Worm (Caenorhabditis elegans) whole organism, L4 larva: ENCODE results near the gene ugt-49.
A peak's percentile ranks its signal among the peaks of the same experiment; 100 is the strongest.

Experiments used
- F26F4.8 ChIP-seq: fragments of 200-800 bp; sonication (Bioruptor generic); conservative IDR thresholded peaks from 2 replicates; pipeline ENCODE4 v1.3.6; 2022; ENCODE audit warnings: missing genetic modification characterization, missing compliant biosample characterization
- ZK546.5 ChIP-seq, 2 experiments: sonication (generic microtip); optimal IDR thresholded peaks; 2 replicates each; lab custom pipeline; 2017; ENCODE audit warnings: missing biosample characterization in 2 of 2, missing genetic modification characterization in 2 of 2
- arid-1 ChIP-seq: fragments of 200-800 bp; sonication (Bioruptor generic); conservative IDR thresholded peaks from 2 replicates; pipeline ENCODE4 v1.3.6; 2022; ENCODE audit warnings: missing genetic modification reagents, missing genetic modification characterization, missing compliant biosample characterization
- attf-4 ChIP-seq: sonication (generic microtip); optimal IDR thresholded peaks from 3 replicates; lab custom pipeline; 2017; ENCODE audit warnings: missing biosample characterization, missing genetic modification characterization
- ceh-28 ChIP-seq: fragments of 150-350 bp; optimal IDR thresholded peaks from 2 replicates; lab custom pipeline; 2014; ENCODE audit warnings: missing biosample characterization, missing genetic modification reagents, missing genetic modification characterization
- ceh-32 ChIP-seq: sonication (generic microtip); optimal IDR thresholded peaks from 2 replicates; lab custom pipeline; 2016; ENCODE audit warnings: mild to moderate bottlenecking, missing genetic modification characterization, missing compliant biosample characterization; ENCODE audit not compliant: poor library complexity
- ceh-44 ChIP-seq: fragments of 200-800 bp; sonication (Bioruptor generic); IDR thresholded peaks from 2 replicates; pipeline ENCODE4 v1.3.6; 2022; ENCODE audit warnings: missing genetic modification reagents, missing genetic modification characterization, missing compliant biosample characterization
- ctbp-1 ChIP-seq: fragments of 200-800 bp; sonication (Bioruptor generic); IDR thresholded peaks from 2 replicates; pipeline ENCODE4 v1.3.6; 2022; ENCODE audit warnings: missing genetic modification reagents, missing genetic modification characterization, missing compliant biosample characterization
- daf-16 ChIP-seq, 3 experiments: sonication (generic microtip); optimal IDR thresholded peaks; 2 replicates each; lab custom pipeline; 2016 to 2017; ENCODE audit warnings: missing genetic modification characterization in 3 of 3, missing genetic modification reagents in 3 of 3, mild to moderate bottlenecking in 2 of 3, missing compliant biosample characterization in 2 of 3, missing biosample characterization in 1 of 3, moderate library complexity in 1 of 3
- daf-19 ChIP-seq: fragments of 200-800 bp; sonication (Bioruptor generic); conservative IDR thresholded peaks from 2 replicates; pipeline ENCODE4 v1.3.6; 2022; ENCODE audit warnings: missing genetic modification characterization, missing compliant biosample characterization
- dmd-6 ChIP-seq: fragments of 200-800 bp; sonication (Bioruptor generic); IDR thresholded peaks from 2 replicates; pipeline ENCODE4 v1.3.6; 2022; ENCODE audit warnings: missing genetic modification reagents, missing genetic modification characterization, missing compliant biosample characterization
- dve-1 ChIP-seq: sonication (generic microtip); optimal IDR thresholded peaks from 2 replicates; lab custom pipeline; 2017; ENCODE audit warnings: antibody characterized with exemption, mild to moderate bottlenecking, missing genetic modification characterization, missing compliant biosample characterization; ENCODE audit not compliant: insufficient read depth
- egl-27 ChIP-seq: sonication (generic microtip); optimal IDR thresholded peaks from 3 replicates; lab custom pipeline; 2017; ENCODE audit warnings: missing biosample characterization, missing genetic modification reagents, missing genetic modification characterization
- egl-43 ChIP-seq: fragments of 200-800 bp; sonication (Bioruptor generic); IDR thresholded peaks from 2 replicates; pipeline ENCODE4 v1.3.6; 2022; ENCODE audit warnings: missing genetic modification reagents, missing genetic modification characterization, missing compliant biosample characterization
- lin-38 ChIP-seq: fragments of 200-800 bp; sonication (Bioruptor generic); IDR thresholded peaks from 2 replicates; pipeline ENCODE4 v1.3.6; 2022; ENCODE audit warnings: missing genetic modification reagents, missing genetic modification characterization, missing compliant biosample characterization
- lin-39 ChIP-seq: fragments of 150-350 bp; optimal IDR thresholded peaks from 2 replicates; lab custom pipeline; 2014; ENCODE audit warnings: missing biosample characterization, missing genetic modification reagents, missing genetic modification characterization
- madf-9 ChIP-seq: fragments of 200-800 bp; sonication (Bioruptor generic); conservative IDR thresholded peaks from 2 replicates; pipeline ENCODE4 v1.3.6; 2022; ENCODE audit warnings: missing genetic modification reagents, missing genetic modification characterization, missing compliant biosample characterization
- mdt-29 ChIP-seq: fragments of 200-800 bp; sonication (Bioruptor generic); IDR thresholded peaks from 2 replicates; pipeline ENCODE4 v1.3.6; 2022; ENCODE audit warnings: missing genetic modification reagents, missing genetic modification characterization, missing compliant biosample characterization
- mes-2 ChIP-seq: sonication (generic microtip); optimal IDR thresholded peaks from 2 replicates; lab custom pipeline; 2016; ENCODE audit warnings: missing genotype, mild to moderate bottlenecking, missing genetic modification characterization, missing compliant biosample characterization; ENCODE audit not compliant: poor library complexity, severe bottlenecking
- mxl-3 ChIP-seq: fragments of 200-800 bp; sonication (Bioruptor generic); optimal IDR thresholded peaks from 2 replicates; lab custom pipeline; 2018; ENCODE audit warnings: mild to moderate bottlenecking, missing genetic modification characterization, missing compliant biosample characterization
- nhr-111 ChIP-seq: fragments of 200-800 bp; sonication (Bioruptor generic); optimal IDR thresholded peaks from 2 replicates; lab custom pipeline; 2018; ENCODE audit warnings: mild to moderate bottlenecking, missing genetic modification characterization, missing compliant biosample characterization
- nhr-237 ChIP-seq: sonication (generic microtip); optimal IDR thresholded peaks from 2 replicates; lab custom pipeline; 2017; ENCODE audit warnings: missing biosample characterization, missing genetic modification characterization
- nhr-28 ChIP-seq: fragments of 150-350 bp; optimal IDR thresholded peaks from 2 replicates; lab custom pipeline; 2014; ENCODE audit warnings: missing biosample characterization, missing genetic modification characterization
- nhr-48 ChIP-seq: sonication (generic microtip); optimal IDR thresholded peaks from 2 replicates; lab custom pipeline; 2016; ENCODE audit warnings: mild to moderate bottlenecking, missing genetic modification characterization, missing compliant biosample characterization
- nhr-6 ChIP-seq: fragments of 150-350 bp; optimal IDR thresholded peaks from 2 replicates; lab custom pipeline; 2014; ENCODE audit warnings: missing biosample characterization, missing genetic modification characterization
- nhr-77 ChIP-seq: fragments of 150-350 bp; optimal IDR thresholded peaks from 2 replicates; lab custom pipeline; 2014; ENCODE audit warnings: missing biosample characterization, missing genetic modification characterization
- pqm-1 ChIP-seq: sonication (generic microtip); optimal IDR thresholded peaks from 2 replicates; lab custom pipeline; 2017; ENCODE audit warnings: missing biosample characterization, missing genetic modification characterization
- spr-1 ChIP-seq: sonication (generic microtip); optimal IDR thresholded peaks from 2 replicates; lab custom pipeline; 2016; ENCODE audit warnings: mild to moderate bottlenecking, missing genetic modification characterization, missing compliant biosample characterization
- spr-3 ChIP-seq: fragments of 200-800 bp; sonication (Bioruptor generic); optimal IDR thresholded peaks from 2 replicates; lab custom pipeline; 2018; ENCODE audit warnings: mild to moderate bottlenecking, missing genetic modification characterization, missing compliant biosample characterization
- unc-39 ChIP-seq: sonication (generic microtip); optimal IDR thresholded peaks from 2 replicates; lab custom pipeline; 2017; ENCODE audit warnings: missing biosample characterization, missing genetic modification characterization
- unc-62 ChIP-seq, 3 experiments: fragments of 150-350 bp in 1 of 3; sonication (generic microtip); optimal IDR thresholded peaks in 2 of 3; peaks in 1 of 3; 1 replicate in 1 of 3; 2 replicates in 2 of 3; lab custom pipeline; 2014 to 2017; ENCODE audit warnings: missing biosample characterization in 3 of 3, missing genetic modification characterization in 3 of 3, missing genetic modification reagents in 3 of 3, missing genotype in 1 of 3
- vab-7 ChIP-seq: fragments of 200-800 bp; sonication (Bioruptor generic); IDR thresholded peaks from 2 replicates; pipeline ENCODE4 v1.3.6; 2022; ENCODE audit warnings: missing genetic modification reagents, missing genetic modification characterization, missing compliant biosample characterization
- zfp-2 ChIP-seq: sonication (generic microtip); optimal IDR thresholded peaks from 2 replicates; lab custom pipeline; 2016; ENCODE audit warnings: mild to moderate bottlenecking, missing genetic modification characterization, missing compliant biosample characterization
- zip-2 ChIP-seq: fragments of 150-350 bp; optimal IDR thresholded peaks from 2 replicates; lab custom pipeline; 2014; ENCODE audit warnings: missing biosample characterization, missing genetic modification characterization
- ztf-7 ChIP-seq: fragments of 150-350 bp; optimal IDR thresholded peaks from 2 replicates; lab custom pipeline; 2014; ENCODE audit warnings: missing biosample characterization, missing genetic modification characterization

Gene ugt-49

ce11 chrV:10382142-10382541 lies 10.0 kb downstream of the ugt-49 start, which contains the start of gene pqn-2:
pqn-2 (plus strand) TSS chrV:10382442.
- TF ChIP-seq ceh-32, result no peak
- no peak for TF ChIP-seq F26F4.8 (GFP tag; lab: Robert Waterston, UW)
- no peak for TF ChIP-seq daf-16 (GFP tag; optimal IDR thresholded peaks at IDR 0.05; lab: Kevin White, UChicago)
- no peak for TF ChIP-seq daf-16 (tag; optimal IDR thresholded peaks at IDR 0.05; lab: Kevin White, UChicago)
- no peak for TF ChIP-seq daf-19
- no peak for TF ChIP-seq nhr-111
- no peak for TF ChIP-seq spr-1 (tag; lab: Kevin White, UChicago)
- TF ChIP-seq nhr-237 (tag; lab: Kevin White, UChicago), result no peak
- TF ChIP-seq dve-1 (tag; lab: Kevin White, UChicago), result no peak
- TF ChIP-seq mdt-29 (GFP tag; lab: Robert Waterston, UW), result no peak
- no peak for TF ChIP-seq nhr-77 (tag; lab: Kevin White, UChicago)
- no peak for TF ChIP-seq arid-1 (GFP tag; lab: Robert Waterston, UW)
- no peak for TF ChIP-seq mxl-3
- no peak for TF ChIP-seq ctbp-1
- TF ChIP-seq dmd-6 (GFP tag; lab: Robert Waterston, UW), result no peak
- no peak for TF ChIP-seq mes-2 (tag; lab: Kevin White, UChicago)
- TF ChIP-seq ztf-7 (tag; lab: Kevin White, UChicago), result no peak
- no peak for TF ChIP-seq zfp-2 (tag; lab: Kevin White, UChicago)
- TF ChIP-seq lin-39 (tag; lab: Kevin White, UChicago), result no peak
- TF ChIP-seq spr-3 (GFP tag; lab: Kevin White, UChicago), result no peak

ce11 chrV:10383950-10384349 lies 11.8 kb downstream of the ugt-49 start, which contains the start of gene spe-10:
spe-10 (plus strand) TSS chrV:10384250.
- TF ChIP-seq spr-3 (GFP tag; lab: Kevin White, UChicago) (no peak), ceh-28 (tag; lab: Kevin White, UChicago) (no peak), vab-7 (GFP tag; lab: Robert Waterston, UW) (no peak), zip-2 (tag; lab: Kevin White, UChicago) (no peak), ceh-44 (no peak), zfp-2 (tag; lab: Kevin White, UChicago) (no peak), lin-38 (GFP tag; lab: Robert Waterston, UW) (no peak), attf-4 (no peak), egl-43 (GFP tag; lab: Robert Waterston, UW) (no peak)
- TF ChIP-seq, all 104 proteins: peak for 0

ce11 chrV:10387412-10387811 lies 15.3 kb downstream of the ugt-49 start:
- peak; percentile 31 for TF ChIP-seq nhr-28 (tag; lab: Kevin White, UChicago)
- no peak for TF ChIP-seq madf-9 (GFP tag; lab: Robert Waterston, UW)
- TF ChIP-seq unc-62 (GFP tag; optimal IDR thresholded peaks at IDR 0.05 in 1 of 2; lab: Kevin White, UChicago), result peak in 1 of 2 experiments; percentile 2
- TF ChIP-seq unc-62 (tag; optimal IDR thresholded peaks at IDR 0.05; lab: Kevin White, UChicago), result no peak

ce11 chrV:10388318-10388717 lies 16.2 kb downstream of the ugt-49 start, which contains the start of gene AC3.5:
AC3.5 (plus strand) TSS chrV:10388527.
- TF ChIP-seq unc-39 (tag; lab: Kevin White, UChicago) (no peak), ZK546.5 (tag; optimal IDR thresholded peaks at IDR 0.05; lab: Kevin White, UChicago) (no peak), nhr-48 (no peak), nhr-28 (tag; lab: Kevin White, UChicago) (peak; percentile 88), pqm-1 (tag; lab: Kevin White, UChicago) (no peak), ceh-32 (no peak), egl-27 (tag; lab: Kevin White, UChicago) (no peak), nhr-6 (tag; lab: Kevin White, UChicago) (no peak), unc-62 (GFP tag; optimal IDR thresholded peaks at IDR 0.05 in 1 of 2; lab: Kevin White, UChicago) (peak in 1 of 2 experiments; percentile 56), unc-62 (tag; optimal IDR thresholded peaks at IDR 0.05; lab: Kevin White, UChicago) (no peak), mxl-3 (peak; percentile 12)
